Worm (Caenorhabditis elegans): ENCODE measurements around the gene ent-2.

- TF ChIP-seq pqm-1 (tag; optimal IDR thresholded peaks at IDR 0.05) (no peak), unc-55 (GFP tag; optimal IDR thresholded peaks at IDR 0.05) (no peak), pha-2 (tag; optimal IDR thresholded peaks at IDR 0.05) (no peak), ztf-16 (tag; optimal IDR thresholded peaks at IDR 0.05) (no peak), pag-3 (tag; optimal IDR thresholded peaks at IDR 0.05; ENCODE audit: borderline replicate concordance) (no peak), madf-2 (tag; optimal IDR thresholded peaks at IDR 0.05) (no peak), ceh-18 (tag; optimal IDR thresholded peaks at IDR 0.05) (no peak), sox-4 (tag; optimal IDR thresholded peaks at IDR 0.05) (no peak), nhr-232 (tag; optimal IDR thresholded peaks at IDR 0.05) (no peak), T23F11.4 (GFP tag; optimal IDR thresholded peaks at IDR 0.05) (no peak)
Observed at ce11 chrX:15633964-15634363, 33.1 kb downstream of the ent-2 start.

Data from whole organism, late embryonic.